Worm (Caenorhabditis elegans): ENCODE results near the gene R07C12.3.
A peak's percentile ranks its signal among the peaks of the same experiment; 100 is the strongest.

The R07C12.3 gene

DNA sequence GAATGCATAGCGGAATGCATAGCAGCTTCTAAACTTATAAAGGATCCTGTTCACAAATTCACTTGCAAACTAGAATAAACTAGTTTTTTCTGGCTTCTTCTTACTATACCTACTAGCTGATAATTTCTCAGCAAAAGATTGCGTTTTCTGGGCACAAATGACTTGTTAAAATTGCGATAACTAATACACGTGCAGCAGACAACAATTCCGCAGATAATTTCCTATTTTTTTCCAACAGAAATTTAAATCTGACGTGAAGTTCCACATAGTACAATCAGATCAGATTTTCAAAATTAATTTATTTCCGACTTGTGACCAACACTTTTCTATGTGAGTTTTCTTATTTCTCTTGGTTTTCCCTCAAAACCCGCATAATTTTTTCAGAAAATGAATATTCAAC is 19.5 kb downstream of the R07C12.3 start, which contains the start of gene scrm-8:
scrm-8 (plus strand) TSS at position 301 of the 400 bp plus-strand sequence.
- no peak for TF ChIP-seq ztf-6 (GFP tag; IDR thresholded peaks at IDR 0.05)
- no peak for TF ChIP-seq C06A6.2 (GFP tag; conservative IDR thresholded peaks at IDR 0.05)
- no peak for TF ChIP-seq ceh-100 (GFP tag; IDR thresholded peaks at IDR 0.05)
- TF ChIP-seq ztf-28 (GFP tag; IDR thresholded peaks at IDR 0.05) = no peak
- no peak for TF ChIP-seq F10E7.11 (tag; optimal IDR thresholded peaks at IDR 0.05)

DNA sequence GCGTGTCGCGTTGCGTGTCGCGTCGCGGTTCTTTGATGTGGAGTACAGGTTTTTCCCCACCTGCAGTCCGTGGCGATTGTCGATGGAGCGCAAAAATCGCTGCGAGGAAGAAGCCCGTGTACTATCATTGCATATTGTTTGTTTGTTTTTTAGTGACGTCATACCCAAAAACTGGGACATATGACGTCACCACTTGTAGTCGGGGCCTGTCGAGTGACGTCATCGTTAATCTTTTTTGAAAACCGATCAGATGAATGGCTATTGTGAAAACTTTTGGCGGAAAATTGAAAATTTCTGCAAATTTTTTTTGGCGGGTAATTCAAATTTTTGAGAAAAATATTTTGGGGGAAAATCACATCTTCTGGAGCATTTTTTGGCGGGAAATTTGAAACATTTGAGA is 22.4 kb downstream of the R07C12.3 start:
- no peak for TF ChIP-seq mel-28 (tag; optimal IDR thresholded peaks at IDR 0.05; ENCODE audit: borderline replicate concordance)
- no peak for TF ChIP-seq tbp1 (GFP tag; optimal IDR thresholded peaks at IDR 0.05)
- TF ChIP-seq madf-3 (GFP tag; IDR thresholded peaks at IDR 0.05) = no peak
- TF ChIP-seq atf-7 (tag; optimal IDR thresholded peaks at IDR 0.05) = no peak
- no peak for TF ChIP-seq pbrm-1 (GFP tag; IDR thresholded peaks at IDR 0.05)
- no peak for TF ChIP-seq Y53G8AR.9 (GFP tag; conservative IDR thresholded peaks at IDR 0.05)
- TF ChIP-seq ekl-4 (GFP tag; IDR thresholded peaks at IDR 0.05) = no peak
- no peak for TF ChIP-seq chd-7 (tag; optimal IDR thresholded peaks at IDR 0.05)
- no peak for TF ChIP-seq zim-3 (tag; optimal IDR thresholded peaks at IDR 0.05)
- no peak for TF ChIP-seq B0035.1 (tag; optimal IDR thresholded peaks at IDR 0.05)
- TF ChIP-seq D2030.7 (GFP tag; IDR thresholded peaks at IDR 0.05) = no peak
- TF ChIP-seq madf-6 (GFP tag; IDR thresholded peaks at IDR 0.05) = no peak
- no peak for TF ChIP-seq lsy-27 (tag; optimal IDR thresholded peaks at IDR 0.05; ENCODE audit: borderline replicate concordance, insufficient read depth)
- no peak for TF ChIP-seq F55B11.4 (tag; optimal IDR thresholded peaks at IDR 0.05; ENCODE audit: borderline replicate concordance, insufficient read depth)
- TF ChIP-seq cebp-2 (GFP tag; IDR thresholded peaks at IDR 0.05) = no peak
- no peak for TF ChIP-seq nhr-179 (tag; optimal IDR thresholded peaks at IDR 0.05)

DNA sequence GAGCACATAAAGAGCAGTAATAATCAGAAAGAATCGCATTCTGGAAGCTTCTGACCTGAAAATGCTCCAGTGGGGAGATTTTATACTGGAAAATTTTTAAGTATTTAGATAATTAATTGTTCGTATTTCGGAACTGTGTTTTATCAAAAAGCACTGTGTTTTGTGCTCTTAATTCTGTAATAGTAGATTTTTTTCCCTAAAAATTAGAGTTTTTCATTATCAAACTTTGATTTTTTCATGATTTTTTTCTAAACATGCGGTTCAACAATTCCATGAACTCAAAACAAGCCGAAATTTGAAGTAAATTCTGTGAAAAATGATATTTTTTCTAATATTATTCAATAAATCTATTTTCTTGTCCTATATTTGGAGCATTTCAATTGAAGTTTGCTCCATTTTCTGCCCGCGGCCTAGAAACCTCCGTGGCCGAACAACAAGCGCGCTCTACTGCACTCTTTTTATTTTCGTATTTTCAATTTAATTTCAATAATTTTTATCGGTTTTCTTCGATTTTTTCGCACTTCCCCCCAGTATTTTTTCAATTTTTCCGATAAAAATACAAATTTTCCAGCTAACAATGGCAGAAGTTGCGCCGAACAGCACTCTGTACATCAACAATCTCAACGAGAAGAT is 26.8 kb downstream of the R07C12.3 start, which contains the start of the genes K08D10.13 and rnp-2:
K08D10.13 (minus strand) TSS at position 51 of the 633 bp plus-strand sequence.
rnp-2 (plus strand) TSS at position 546 of the 633 bp plus-strand sequence.
- no peak for TF ChIP-seq madf-10 (tag; optimal IDR thresholded peaks at IDR 0.05)
- no peak for TF ChIP-seq bed-1 (GFP tag; IDR thresholded peaks at IDR 0.05)
- no peak for TF ChIP-seq hmg-1.2 (GFP tag; IDR thresholded peaks at IDR 0.05)
- TF ChIP-seq lin-26 (GFP tag; IDR thresholded peaks at IDR 0.05) = no peak
- TF ChIP-seq lin-35 (GFP tag; optimal IDR thresholded peaks at IDR 0.05) = peak in 1 of 3 experiments; percentile 28
- TF ChIP-seq snpc-4 (GFP tag; optimal IDR thresholded peaks at IDR 0.05) = no peak
- TF ChIP-seq snpc-4 (tag; optimal IDR thresholded peaks at IDR 0.05) = peak in 1 of 4 experiments; percentile 3
- TF ChIP-seq lin-54 (GFP tag; optimal IDR thresholded peaks at IDR 0.05) = peak; percentile 47
- TF ChIP-seq lag-1 (GFP tag; IDR thresholded peaks at IDR 0.05) = no peak
- no peak for TF ChIP-seq unc-62 (GFP tag; optimal IDR thresholded peaks at IDR 0.05)
- TF ChIP-seq F33H1.4 (GFP tag; IDR thresholded peaks at IDR 0.05) = 0 out of 2 replicates have a peak, but pooled peaks have one; percentile 18
- TF ChIP-seq ztf-3 (GFP tag; optimal IDR thresholded peaks at IDR 0.05) = no peak
- no peak for TF ChIP-seq Y53F4B.3 (GFP tag; IDR thresholded peaks at IDR 0.05)
- no peak for TF ChIP-seq egrh-3 (GFP tag; IDR thresholded peaks at IDR 0.05)
- no peak for TF ChIP-seq snpc-1.1 (tag; optimal IDR thresholded peaks at IDR 0.05; ENCODE audit: insufficient read depth)
- 0 out of 2 replicates have a peak, but pooled peaks have one; percentile 32 for TF ChIP-seq bed-2 (GFP tag; IDR thresholded peaks at IDR 0.05)
- TF ChIP-seq aptf-2 (GFP tag; conservative IDR thresholded peaks at IDR 0.05) = no peak
- TF ChIP-seq gei-17 (GFP tag; optimal IDR thresholded peaks at IDR 0.05) = no peak
- no peak for TF ChIP-seq sea-2 (GFP tag; IDR thresholded peaks at IDR 0.05)
- TF ChIP-seq T26A5.8 (tag; optimal IDR thresholded peaks at IDR 0.05) = no peak
- TF ChIP-seq mcd-1 (GFP tag; IDR thresholded peaks at IDR 0.05) = peak; percentile 89
- no peak for TF ChIP-seq nhr-120 (GFP tag; IDR thresholded peaks at IDR 0.05)
- no peak for TF ChIP-seq cebp-2 (GFP tag; IDR thresholded peaks at IDR 0.05)
- TF ChIP-seq lsy-27 (tag; optimal IDR thresholded peaks at IDR 0.05; ENCODE audit: borderline replicate concordance, insufficient read depth) = no peak
- 0 out of 2 replicates have a peak, but pooled peaks have one; percentile 42 for TF ChIP-seq attf-3 (GFP tag; conservative IDR thresholded peaks at IDR 0.05)
- no peak for TF ChIP-seq efl-1 (GFP tag; optimal IDR thresholded peaks at IDR 0.05)
- TF ChIP-seq pha-4 (tag; optimal IDR thresholded peaks at IDR 0.05) = no peak
